Fruit fly (Drosophila melanogaster) whole organism, embryonic: ENCODE results near the gene Invadolysin.
A peak's percentile ranks its signal among the peaks of the same experiment; 100 is the strongest.

Source experiments
- B-H2 ChIP-seq: fragments of 200-800 bp; sonication (Bioruptor generic); optimal IDR thresholded peaks from 2 replicates; lab custom pipeline; 2018; ENCODE audit warnings: missing biosample characterization, mild to moderate bottlenecking, missing genetic modification characterization
- CG10267 ChIP-seq: fragments of 200-800 bp; sonication (Bioruptor generic); optimal IDR thresholded peaks from 2 replicates; lab custom pipeline; 2018; ENCODE audit warnings: missing biosample characterization, mild to moderate bottlenecking, missing genetic modification characterization, moderate library complexity
- CG10431 ChIP-seq: fragments of 200-800 bp; sonication (Bioruptor generic); optimal IDR thresholded peaks from 3 replicates; lab custom pipeline; 2018; ENCODE audit warnings: missing biosample characterization, mild to moderate bottlenecking, missing genetic modification characterization
- CG10654 ChIP-seq: fragments of 200-800 bp; sonication (Bioruptor generic); optimal IDR thresholded peaks from 2 replicates; lab custom pipeline; 2016; ENCODE audit warnings: missing biosample characterization, missing genetic modification characterization
- CG11093 ChIP-seq: fragments of 200-800 bp; sonication (Bioruptor generic); IDR thresholded peaks from 3 replicates; pipeline ENCODE4 v1.3.6; 2022; ENCODE audit warnings: missing biosample characterization, missing genetic modification characterization
- CG12219 ChIP-seq: fragments of 200-800 bp; sonication (Bioruptor generic); optimal IDR thresholded peaks from 3 replicates; lab custom pipeline; 2018; ENCODE audit warnings: missing biosample characterization, mild to moderate bottlenecking, missing genetic modification characterization
- CG12391 ChIP-seq: fragments of 200-800 bp; sonication (Bioruptor generic); optimal IDR thresholded peaks from 3 replicates; lab custom pipeline; 2018; ENCODE audit warnings: missing biosample characterization, mild to moderate bottlenecking, missing genetic modification characterization, moderate library complexity
- CG14014 ChIP-seq: fragments of 200-800 bp; sonication (Bioruptor generic); IDR thresholded peaks from 2 replicates; pipeline ENCODE4 v1.3.6; 2022; ENCODE audit warnings: missing biosample characterization, missing genetic modification characterization
- CG14050 ChIP-seq: fragments of 200-800 bp; sonication (Bioruptor generic); IDR thresholded peaks from 3 replicates; pipeline ENCODE4 v1.3.6; 2022; ENCODE audit warnings: missing biosample characterization, missing genetic modification characterization
- CG14860 ChIP-seq: fragments of 200-800 bp; sonication (Bioruptor generic); IDR thresholded peaks from 3 replicates; pipeline ENCODE4 v1.3.6; 2022; ENCODE audit warnings: missing biosample characterization, missing genetic modification characterization; ENCODE audit not compliant: partially characterized antibody
- CG15479 ChIP-seq: fragments of 200-800 bp; sonication (Bioruptor generic); optimal IDR thresholded peaks from 3 replicates; lab custom pipeline; 2019; ENCODE audit warnings: missing biosample characterization, mild to moderate bottlenecking, missing genetic modification characterization, moderate library complexity
- CG1603 ChIP-seq: fragments of 200-800 bp; sonication (Bioruptor generic); optimal IDR thresholded peaks from 2 replicates; lab custom pipeline; 2019; ENCODE audit warnings: missing biosample characterization, mild to moderate bottlenecking, missing genetic modification characterization, moderate library complexity
- CG3726 ChIP-seq: fragments of 200-800 bp; sonication (Bioruptor generic); IDR thresholded peaks from 3 replicates; pipeline ENCODE4, ENCODE4 v1.3.6; 2022; ENCODE audit warnings: missing biosample characterization, missing genetic modification characterization
- CG42726 ChIP-seq: fragments of 200-800 bp; sonication (Bioruptor generic); IDR thresholded peaks from 2 replicates; pipeline ENCODE4 v1.3.6; 2022; ENCODE audit warnings: missing biosample characterization, missing genetic modification characterization; ENCODE audit not compliant: partially characterized antibody
- CG4404 ChIP-seq: fragments of 200-800 bp; sonication (Bioruptor generic); IDR thresholded peaks from 2 replicates; pipeline ENCODE4 v1.3.6; 2022; ENCODE audit warnings: missing biosample characterization, missing genetic modification characterization
- CG6791 ChIP-seq: fragments of 200-800 bp; sonication (Bioruptor generic); IDR thresholded peaks from 3 replicates; pipeline ENCODE4 v1.3.6; 2022; ENCODE audit warnings: missing biosample characterization, missing genetic modification characterization; ENCODE audit not compliant: partially characterized antibody
- CG7928 ChIP-seq: fragments of 200-800 bp; sonication (Bioruptor generic); optimal IDR thresholded peaks from 2 replicates; lab custom pipeline; 2017; ENCODE audit warnings: missing biosample characterization, mild to moderate bottlenecking, missing genetic modification characterization
- CG7987 ChIP-seq: fragments of 200-800 bp; sonication (Bioruptor generic); optimal IDR thresholded peaks from 2 replicates; lab custom pipeline; 2018; ENCODE audit warnings: missing biosample characterization, mild to moderate bottlenecking, missing genetic modification characterization, moderate library complexity
- CG8388 ChIP-seq: fragments of 200-800 bp; sonication (Bioruptor generic); optimal IDR thresholded peaks from 2 replicates; lab custom pipeline; 2019; ENCODE audit warnings: missing biosample characterization, mild to moderate bottlenecking, missing genetic modification characterization, moderate library complexity
- CG9609 ChIP-seq: fragments of 200-800 bp; sonication (Bioruptor generic); optimal IDR thresholded peaks from 3 replicates; lab custom pipeline; 2016; ENCODE audit warnings: missing biosample characterization, missing genetic modification characterization
- Chrac-16 ChIP-seq: fragments of 200-800 bp; sonication (Bioruptor generic); optimal IDR thresholded peaks from 3 replicates; lab custom pipeline; 2016; ENCODE audit warnings: missing biosample characterization, missing genetic modification characterization
- Doc2 ChIP-seq: fragments of 200-800 bp; sonication (Bioruptor generic); IDR thresholded peaks from 2 replicates; pipeline ENCODE4 v1.3.6; 2022; ENCODE audit warnings: missing biosample characterization, missing genetic modification characterization
- HHEX ChIP-seq: fragments of 200-800 bp; sonication (Bioruptor generic); optimal IDR thresholded peaks from 3 replicates; lab custom pipeline; 2017; ENCODE audit warnings: missing biosample characterization, mild to moderate bottlenecking, missing genetic modification characterization, missing genetic modification reagents
- Hr39 ChIP-seq: fragments of >200 bp; optimal IDR thresholded peaks from 2 replicates; lab custom pipeline; 2017
- NC2α ChIP-seq: fragments of 200-800 bp; sonication (Bioruptor generic); optimal IDR thresholded peaks from 2 replicates; lab custom pipeline; 2016; ENCODE audit warnings: missing biosample characterization, missing genetic modification characterization
- NfI ChIP-seq: fragments of 200-800 bp; sonication (Bioruptor generic); optimal IDR thresholded peaks from 3 replicates; lab custom pipeline; 2018; ENCODE audit warnings: missing biosample characterization, mild to moderate bottlenecking, missing genetic modification characterization, moderate library complexity
- Oaz ChIP-seq: fragments of 200-800 bp; sonication (Bioruptor generic); IDR thresholded peaks from 2 replicates; pipeline ENCODE4 v1.3.6; 2022; ENCODE audit warnings: missing biosample characterization, missing genetic modification characterization
- Six4 ChIP-seq: fragments of 200-800 bp; sonication (Bioruptor generic); optimal IDR thresholded peaks from 2 replicates; lab custom pipeline; 2016; ENCODE audit warnings: missing biosample characterization, missing genetic modification characterization
- TFAM ChIP-seq: fragments of 200-800 bp; sonication (Bioruptor generic); optimal IDR thresholded peaks from 2 replicates; lab custom pipeline; 2017; ENCODE audit warnings: missing biosample characterization, missing genetic modification characterization, inconsistent platforms
- Xbp1 ChIP-seq: fragments of 200-800 bp; sonication (Bioruptor generic); optimal IDR thresholded peaks from 3 replicates; lab custom pipeline; 2016; ENCODE audit warnings: missing biosample characterization, mild to moderate bottlenecking, missing genetic modification characterization
- chinmo ChIP-seq: fragments of 200-800 bp; sonication (Bioruptor generic); IDR thresholded peaks from 4 replicates; pipeline ENCODE4 v1.3.6; 2022; ENCODE audit warnings: missing biosample characterization, missing genetic modification characterization; ENCODE audit not compliant: partially characterized antibody
- danr ChIP-seq: fragments of 200-800 bp; sonication (Bioruptor generic); IDR thresholded peaks from 2 replicates; pipeline ENCODE4 v1.3.6; 2022; ENCODE audit warnings: missing biosample characterization, missing genetic modification characterization
- dpn ChIP-seq, 2 experiments: fragments of 200-800 bp; sonication (Bioruptor generic); optimal IDR thresholded peaks; 3 replicates each; lab custom pipeline; 2016; ENCODE audit warnings: missing biosample characterization in 2 of 2, missing genetic modification characterization in 2 of 2
- gcm ChIP-seq: fragments of 200-800 bp; sonication (Bioruptor generic); optimal IDR thresholded peaks from 2 replicates; lab custom pipeline; 2019; ENCODE audit warnings: missing biosample characterization, mild to moderate bottlenecking, missing genetic modification characterization, moderate library complexity
- grau ChIP-seq: fragments of 200-800 bp; optimal IDR thresholded peaks from 3 replicates; lab custom pipeline; 2019; ENCODE audit warnings: missing biosample characterization, mild to moderate bottlenecking, missing genetic modification characterization, moderate library complexity
- jing ChIP-seq: fragments of 200-800 bp; sonication (Bioruptor generic); optimal IDR thresholded peaks from 2 replicates; lab custom pipeline; 2018; ENCODE audit warnings: missing biosample characterization, mild to moderate bottlenecking, missing genetic modification characterization
- nerfin-2 ChIP-seq: fragments of 200-800 bp; sonication (Bioruptor generic); IDR thresholded peaks from 2 replicates; pipeline ENCODE4 v1.3.6; 2022; ENCODE audit warnings: missing biosample characterization, missing genetic modification characterization; ENCODE audit not compliant: partially characterized antibody
- pita ChIP-seq: fragments of 200-800 bp; sonication (Bioruptor generic); optimal IDR thresholded peaks from 2 replicates; lab custom pipeline; 2017; ENCODE audit warnings: missing biosample characterization, mild to moderate bottlenecking, missing genetic modification characterization
- prd ChIP-seq, 3 experiments: fragments of >200 bp in 2 of 3; fragments of 200-800 bp in 1 of 3; sonication (Bioruptor generic) in 1 of 3; optimal IDR thresholded peaks in 2 of 3; IDR thresholded peaks in 1 of 3; 2 replicates in 2 of 3; 3 replicates in 1 of 3; pipeline versions ENCODE4 v1.3.6 to Lab custom; 2017 to 2022; ENCODE audit warnings: missing biosample characterization in 1 of 3, missing genetic modification characterization in 1 of 3
- pum ChIP-seq: fragments of 200-800 bp; sonication (Bioruptor generic); optimal IDR thresholded peaks from 2 replicates; lab custom pipeline; 2016; ENCODE audit warnings: missing biosample characterization, missing genetic modification characterization
- repo ChIP-seq: fragments of 200-800 bp; sonication (Bioruptor generic); optimal IDR thresholded peaks from 2 replicates; lab custom pipeline; 2016; ENCODE audit warnings: missing biosample characterization, missing genetic modification characterization
- row ChIP-seq: fragments of 200-800 bp; sonication (Bioruptor generic); IDR thresholded peaks from 3 replicates; pipeline ENCODE4 v1.3.6; 2022; ENCODE audit warnings: missing biosample characterization, missing genetic modification characterization
- sc ChIP-seq, 3 experiments: fragments of >200 bp in 2 of 3; fragments of 200-800 bp in 1 of 3; sonication (Bioruptor generic) in 1 of 3; optimal IDR thresholded peaks; 2 replicates in 2 of 3; 3 replicates in 1 of 3; lab custom pipeline; 2017; ENCODE audit warnings: mild to moderate bottlenecking in 1 of 3, missing biosample characterization in 1 of 3, missing genetic modification characterization in 1 of 3, missing genetic modification reagents in 1 of 3
- scrt ChIP-seq: fragments of 200-800 bp; sonication (Bioruptor generic); optimal IDR thresholded peaks from 2 replicates; lab custom pipeline; 2018; ENCODE audit warnings: missing biosample characterization, mild to moderate bottlenecking, missing genetic modification characterization, moderate library complexity
- sens ChIP-seq: fragments of 200-800 bp; sonication (Bioruptor generic); peaks from one replicate; lab custom pipeline; 2016; ENCODE audit warnings: missing biosample characterization, missing genetic modification characterization
- stc ChIP-seq: fragments of 200-800 bp; sonication (Bioruptor generic); IDR thresholded peaks from 2 replicates; pipeline ENCODE4 v1.3.6; 2022; ENCODE audit warnings: missing biosample characterization, missing genetic modification characterization
- toy ChIP-seq: fragments of 200-800 bp; sonication (Bioruptor generic); IDR thresholded peaks from 2 replicates; pipeline ENCODE4 v1.3.6; 2022; ENCODE audit warnings: missing biosample characterization, missing genetic modification characterization
- trem ChIP-seq: fragments of 200-800 bp; optimal IDR thresholded peaks from 3 replicates; lab custom pipeline; 2019; ENCODE audit warnings: missing biosample characterization, mild to moderate bottlenecking, missing genetic modification characterization, moderate library complexity
- usp ChIP-seq: fragments of >200 bp; optimal IDR thresholded peaks from 2 replicates; lab custom pipeline; 2017; ENCODE audit warnings: missing biosample characterization, missing genetic modification characterization
- zen2 ChIP-seq: fragments of 200-800 bp; sonication (Bioruptor generic); IDR thresholded peaks from 3 replicates; pipeline ENCODE4 v1.3.6; 2022; ENCODE audit warnings: missing biosample characterization, missing genetic modification characterization; ENCODE audit not compliant: partially characterized antibody

Gene Invadolysin

dm6 chr3R:10203554-10203953 is 59.1 kb downstream of the Invadolysin start (continued):
- TF ChIP-seq Oaz (GFP tag; lab: Robert Waterston, UW) (no peak), CG10654 (GFP tag; lab: Kevin White, UChicago) (no peak), CG6791 (no peak), CG10267 (peak; percentile 33), CG14860 (no peak), CG10431 (peak; percentile 19), NC2α (GFP tag; lab: Kevin White, UChicago) (no peak), Xbp1 (GFP tag; lab: Kevin White, UChicago) (peak; percentile 43), HHEX (peak; percentile 12), CG3726 (GFP tag; lab: Robert Waterston, UW) (no peak), prd (optimal IDR thresholded peaks at IDR 0.05; lab: Kevin White, UChicago) (no peak), prd (GFP tag; IDR thresholded peaks at IDR 0.05; lab: Robert Waterston, UW) (0 out of 3 replicates have a peak, but pooled peaks have one; percentile 30), nerfin-2 (no peak), B-H2 (GFP tag; lab: Kevin White, UChicago) (no peak), usp (GFP tag; lab: Kevin White, UChicago) (no peak), toy (GFP tag; lab: Robert Waterston, UW) (no peak), CG14050 (no peak), stc (GFP tag; lab: Robert Waterston, UW) (no peak), Six4 (GFP tag; lab: Kevin White, UChicago) (no peak), jing (no peak), dpn (GFP tag; optimal IDR thresholded peaks at IDR 0.05; lab: Kevin White, UChicago) (peak; percentile 31 to 33), CG1603 (tag; lab: Kevin White, UChicago) (peak; percentile 53), row (GFP tag; lab: Robert Waterston, UW) (no peak), CG7928 (GFP tag; lab: Kevin White, UChicago) (no peak), grau (tag; lab: Kevin White, UChicago) (peak; percentile 23), CG42726 (no peak), trem (peak; percentile 31), zen2 (GFP tag; lab: Robert Waterston, UW) (no peak), sens (GFP tag; lab: Kevin White, UChicago) (peak; percentile 87), gcm (GFP tag; lab: Kevin White, UChicago) (peak; percentile 23), pum (GFP tag; lab: Kevin White, UChicago) (no peak), sc (optimal IDR thresholded peaks at IDR 0.05; lab: Kevin White, UChicago) (no peak), sc (GFP tag; optimal IDR thresholded peaks at IDR 0.05; lab: Kevin White, UChicago) (no peak), chinmo (GFP tag; lab: Robert Waterston, UW) (no peak), NfI (peak; percentile 41), Chrac-16 (peak; percentile 6), Doc2 (GFP tag; lab: Robert Waterston, UW) (no peak), CG11093 (GFP tag; lab: Robert Waterston, UW) (no peak), CG4404 (GFP tag; lab: Robert Waterston, UW) (no peak), CG14014 (no peak), Hr39 (lab: Kevin White, UChicago) (no peak), CG8388 (GFP tag; lab: Kevin White, UChicago) (peak; percentile 79), danr (GFP tag; lab: Robert Waterston, UW) (no peak), CG15479 (GFP tag; lab: Kevin White, UChicago) (no peak), CG12219 (GFP tag; lab: Kevin White, UChicago) (peak; percentile 34), pita (GFP tag; lab: Kevin White, UChicago) (no peak), TFAM (GFP tag; lab: Kevin White, UChicago) (no peak), scrt (no peak), CG9609 (GFP tag; lab: Kevin White, UChicago) (no peak), repo (GFP tag; lab: Kevin White, UChicago) (no peak), CG12391 (tag; lab: Kevin White, UChicago) (no peak), CG7987 (peak; percentile 45)
